Worm (Caenorhabditis elegans) whole organism, L4 larva: ENCODE data around the gene cyp-13A6.

ENCODE experiments used
- Y105C5A.15 ChIP-seq: fragments of 200-800 bp; sonication (Bioruptor generic); IDR thresholded peaks from 2 replicates; pipeline ENCODE4 v1.3.6; 2022; ENCODE audit warnings: missing genetic modification characterization, missing compliant biosample characterization
- Y5F2A.4 ChIP-seq: fragments of 200-800 bp; sonication (Bioruptor generic); optimal IDR thresholded peaks from 2 replicates; lab custom pipeline; 2018; ENCODE audit warnings: mild to moderate bottlenecking, missing genetic modification characterization, missing compliant biosample characterization
- aha-1 ChIP-seq: fragments of 150-350 bp; peaks from one replicate; lab custom pipeline; 2014; ENCODE audit warnings: missing biosample characterization, missing genetic modification characterization
- ama-1 ChIP-seq: fragments of 150-350 bp; optimal IDR thresholded peaks from 2 replicates; lab custom pipeline; 2014; ENCODE audit warnings: inconsistent platforms, mixed read lengths
- ceh-28 ChIP-seq: fragments of 150-350 bp; optimal IDR thresholded peaks from 2 replicates; lab custom pipeline; 2014; ENCODE audit warnings: missing biosample characterization, missing genetic modification reagents, missing genetic modification characterization
- daf-12 ChIP-seq: fragments of 150-350 bp; optimal IDR thresholded peaks from 2 replicates; lab custom pipeline; 2014; ENCODE audit warnings: missing biosample characterization, missing genetic modification reagents, missing genetic modification characterization
- daf-16 ChIP-seq, 3 experiments: sonication (generic microtip); optimal IDR thresholded peaks; 2 replicates each; lab custom pipeline; 2016 to 2017; ENCODE audit warnings: missing genetic modification characterization in 3 of 3, missing genetic modification reagents in 3 of 3, mild to moderate bottlenecking in 2 of 3, missing compliant biosample characterization in 2 of 3, missing biosample characterization in 1 of 3, moderate library complexity in 1 of 3
- daf-8 ChIP-seq: fragments of 200-800 bp; sonication (Bioruptor generic); IDR thresholded peaks from 2 replicates; pipeline ENCODE4 v1.3.6; 2022; ENCODE audit warnings: missing genetic modification characterization, missing compliant biosample characterization
- dmd-6 ChIP-seq: fragments of 200-800 bp; sonication (Bioruptor generic); IDR thresholded peaks from 2 replicates; pipeline ENCODE4 v1.3.6; 2022; ENCODE audit warnings: missing genetic modification reagents, missing genetic modification characterization, missing compliant biosample characterization
- dmd-9 ChIP-seq: fragments of 200-800 bp; sonication (Bioruptor generic); IDR thresholded peaks from 2 replicates; pipeline ENCODE4 v1.3.6; 2022; ENCODE audit warnings: missing genetic modification reagents, missing genetic modification characterization, missing compliant biosample characterization
- dpl-1 ChIP-seq: fragments of 150-350 bp; optimal IDR thresholded peaks from 2 replicates; lab custom pipeline; 2014; ENCODE audit warnings: missing biosample characterization, missing genetic modification reagents, missing genetic modification characterization
- duxl-1 ChIP-seq: sonication (generic microtip); optimal IDR thresholded peaks from 2 replicates; lab custom pipeline; 2016; ENCODE audit warnings: mild to moderate bottlenecking, missing genetic modification characterization, moderate library complexity, missing compliant biosample characterization; ENCODE audit not compliant: poor library complexity
- dve-1 ChIP-seq: sonication (generic microtip); optimal IDR thresholded peaks from 2 replicates; lab custom pipeline; 2017; ENCODE audit warnings: antibody characterized with exemption, mild to moderate bottlenecking, missing genetic modification characterization, missing compliant biosample characterization; ENCODE audit not compliant: insufficient read depth
- fkh-10 ChIP-seq: fragments of 150-350 bp; optimal IDR thresholded peaks from 2 replicates; lab custom pipeline; 2014; ENCODE audit warnings: missing biosample characterization, missing genetic modification reagents, missing genetic modification characterization
- hlh-11 ChIP-seq: fragments of 200-800 bp; sonication (Bioruptor generic); optimal IDR thresholded peaks from 2 replicates; lab custom pipeline; 2018; ENCODE audit warnings: mild to moderate bottlenecking, missing genetic modification characterization, missing compliant biosample characterization
- hlh-30 ChIP-seq: sonication (generic microtip); optimal IDR thresholded peaks from 2 replicates; lab custom pipeline; 2017; ENCODE audit warnings: antibody characterized with exemption, mild to moderate bottlenecking, missing genetic modification characterization, missing compliant biosample characterization; ENCODE audit not compliant: insufficient read depth
- hmg-1.1 ChIP-seq: fragments of 200-800 bp; sonication (Bioruptor generic); IDR thresholded peaks from 2 replicates; pipeline ENCODE4 v1.3.6; 2022; ENCODE audit warnings: missing genetic modification reagents, missing genetic modification characterization, missing compliant biosample characterization
- jun-1 ChIP-seq: fragments of 150-350 bp; optimal IDR thresholded peaks from 2 replicates; lab custom pipeline; 2014; ENCODE audit warnings: missing biosample characterization, missing genetic modification reagents, missing genetic modification characterization
- lin-13 ChIP-seq: fragments of 150-350 bp; optimal IDR thresholded peaks from 2 replicates; lab custom pipeline; 2014; ENCODE audit warnings: missing biosample characterization, missing genetic modification reagents, missing genetic modification characterization
- lin-38 ChIP-seq: fragments of 200-800 bp; sonication (Bioruptor generic); IDR thresholded peaks from 2 replicates; pipeline ENCODE4 v1.3.6; 2022; ENCODE audit warnings: missing genetic modification reagents, missing genetic modification characterization, missing compliant biosample characterization
- mes-2 ChIP-seq: sonication (generic microtip); optimal IDR thresholded peaks from 2 replicates; lab custom pipeline; 2016; ENCODE audit warnings: missing genotype, mild to moderate bottlenecking, missing genetic modification characterization, missing compliant biosample characterization; ENCODE audit not compliant: poor library complexity, severe bottlenecking
- mxl-3 ChIP-seq: fragments of 200-800 bp; sonication (Bioruptor generic); optimal IDR thresholded peaks from 2 replicates; lab custom pipeline; 2018; ENCODE audit warnings: mild to moderate bottlenecking, missing genetic modification characterization, missing compliant biosample characterization
- nhr-111 ChIP-seq: fragments of 200-800 bp; sonication (Bioruptor generic); optimal IDR thresholded peaks from 2 replicates; lab custom pipeline; 2018; ENCODE audit warnings: mild to moderate bottlenecking, missing genetic modification characterization, missing compliant biosample characterization
- nhr-237 ChIP-seq: sonication (generic microtip); optimal IDR thresholded peaks from 2 replicates; lab custom pipeline; 2017; ENCODE audit warnings: missing biosample characterization, missing genetic modification characterization
- nhr-25 ChIP-seq: sonication (generic microtip); optimal IDR thresholded peaks from 2 replicates; lab custom pipeline; 2017; ENCODE audit warnings: missing genetic modification characterization, mild to moderate bottlenecking, missing compliant biosample characterization, antibody characterized with exemption, moderate library complexity, borderline replicate concordance; ENCODE audit not compliant: insufficient read depth
- nhr-28 ChIP-seq: fragments of 150-350 bp; optimal IDR thresholded peaks from 2 replicates; lab custom pipeline; 2014; ENCODE audit warnings: missing biosample characterization, missing genetic modification characterization
- nhr-48 ChIP-seq: sonication (generic microtip); optimal IDR thresholded peaks from 2 replicates; lab custom pipeline; 2016; ENCODE audit warnings: mild to moderate bottlenecking, missing genetic modification characterization, missing compliant biosample characterization
- nhr-6 ChIP-seq: fragments of 150-350 bp; optimal IDR thresholded peaks from 2 replicates; lab custom pipeline; 2014; ENCODE audit warnings: missing biosample characterization, missing genetic modification characterization
- nhr-77 ChIP-seq: fragments of 150-350 bp; optimal IDR thresholded peaks from 2 replicates; lab custom pipeline; 2014; ENCODE audit warnings: missing biosample characterization, missing genetic modification characterization
- rbr-2 ChIP-seq: sonication (generic microtip); optimal IDR thresholded peaks from 2 replicates; lab custom pipeline; 2016; ENCODE audit warnings: missing genotype, missing genetic modification characterization, missing compliant biosample characterization
- snpc-4 ChIP-seq: fragments of 150-350 bp; optimal IDR thresholded peaks from 2 replicates; lab custom pipeline; 2014; ENCODE audit warnings: missing biosample characterization, missing genetic modification characterization
- spr-1 ChIP-seq: sonication (generic microtip); optimal IDR thresholded peaks from 2 replicates; lab custom pipeline; 2016; ENCODE audit warnings: mild to moderate bottlenecking, missing genetic modification characterization, missing compliant biosample characterization
- spr-3 ChIP-seq: fragments of 200-800 bp; sonication (Bioruptor generic); optimal IDR thresholded peaks from 2 replicates; lab custom pipeline; 2018; ENCODE audit warnings: mild to moderate bottlenecking, missing genetic modification characterization, missing compliant biosample characterization
- unc-62 ChIP-seq, 3 experiments: fragments of 150-350 bp in 1 of 3; sonication (generic microtip); optimal IDR thresholded peaks in 2 of 3; peaks in 1 of 3; 1 replicate in 1 of 3; 2 replicates in 2 of 3; lab custom pipeline; 2014 to 2017; ENCODE audit warnings: missing biosample characterization in 3 of 3, missing genetic modification characterization in 3 of 3, missing genetic modification reagents in 3 of 3, missing genotype in 1 of 3
- zfp-2 ChIP-seq: sonication (generic microtip); optimal IDR thresholded peaks from 2 replicates; lab custom pipeline; 2016; ENCODE audit warnings: mild to moderate bottlenecking, missing genetic modification characterization, missing compliant biosample characterization

The cyp-13A6 gene

DNA sequence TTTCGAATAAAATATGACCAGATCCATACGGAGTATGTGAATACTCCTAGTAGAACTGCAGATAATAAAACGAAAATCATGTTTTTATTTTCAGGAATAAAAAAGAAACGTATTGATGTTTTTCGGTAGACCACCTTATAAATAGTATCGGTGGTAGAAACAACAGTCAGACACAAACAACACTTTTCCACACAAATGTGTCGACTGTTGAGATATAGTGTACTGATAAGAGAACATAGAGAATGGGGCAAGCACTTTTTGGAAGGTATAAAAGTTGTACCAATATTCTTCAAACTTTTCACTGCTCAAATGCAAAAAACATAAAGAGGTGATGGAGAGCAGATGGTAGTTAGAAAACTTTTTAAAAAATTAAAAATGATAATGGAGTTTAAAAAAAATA is at the start of gene cyp-13A6:
Gene cyp-13A6, minus strand, starts transcription at position 180 of the 400 bp plus-strand sequence.
- TF ChIP-seq dpl-1 (GFP tag; lab: Kevin White, UChicago) (no peak), dmd-9 (GFP tag; lab: Robert Waterston, UW) (no peak), hlh-11 (peak; percentile 18), dmd-6 (GFP tag; lab: Robert Waterston, UW) (peak; percentile 46; the same call in 1 of the 2 replicates), daf-8 (GFP tag; lab: Robert Waterston, UW) (no peak), ceh-28 (tag; lab: Kevin White, UChicago) (no peak), aha-1 (tag; lab: Kevin White, UChicago) (no peak), duxl-1 (tag; lab: Kevin White, UChicago) (no peak), nhr-28 (tag; lab: Kevin White, UChicago) (peak; percentile 63), Y5F2A.4 (no peak), hmg-1.1 (GFP tag; lab: Robert Waterston, UW) (no peak), daf-16 (GFP tag; optimal IDR thresholded peaks at IDR 0.05; lab: Kevin White, UChicago) (no peak), daf-16 (tag; optimal IDR thresholded peaks at IDR 0.05; lab: Kevin White, UChicago) (peak; percentile 68), nhr-48 (tag; lab: Kevin White, UChicago) (no peak), hlh-30 (no peak), mxl-3 (GFP tag; lab: Kevin White, UChicago) (no peak), nhr-111 (GFP tag; lab: Kevin White, UChicago) (no peak), lin-13 (GFP tag; lab: Kevin White, UChicago) (no peak), ama-1 (lab: Kevin White, UChicago) (no peak), spr-3 (no peak)

DNA sequence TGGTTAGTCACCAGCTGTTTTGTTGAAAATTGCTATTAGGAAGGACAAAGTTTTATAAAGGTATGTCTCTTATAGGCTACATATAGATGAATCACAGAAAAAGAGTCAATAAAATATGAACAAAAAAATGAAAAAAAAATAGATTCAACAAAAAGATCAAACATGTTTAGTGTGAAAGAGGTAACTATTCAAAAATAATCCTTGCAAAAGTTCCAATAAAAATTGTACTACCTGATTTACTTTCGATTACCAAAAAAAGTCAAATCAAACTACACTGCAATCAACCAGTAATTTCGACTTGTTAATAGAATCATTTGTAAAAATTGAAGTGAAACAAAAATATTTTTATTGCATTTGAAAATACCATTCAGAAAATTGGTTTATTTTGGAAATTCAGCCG is 48.3 kb upstream of the cyp-13A6 start, which contains the start of gene ZK938.10:
Gene ZK938.10, minus strand, starts transcription at position 101 of the 400 bp plus-strand sequence.
- no peak for TF ChIP-seq Y105C5A.15 (GFP tag; lab: Robert Waterston, UW)
- no peak for TF ChIP-seq jun-1 (tag; lab: Kevin White, UChicago)
- no peak for TF ChIP-seq lin-38 (GFP tag; lab: Robert Waterston, UW)
- no peak for TF ChIP-seq rbr-2
- no peak for TF ChIP-seq daf-12 (tag; lab: Kevin White, UChicago)
- no peak for TF ChIP-seq ceh-28 (tag; lab: Kevin White, UChicago)
- TF ChIP-seq mes-2 (tag; lab: Kevin White, UChicago): no peak
- no peak for TF ChIP-seq nhr-77 (tag; lab: Kevin White, UChicago)
- TF ChIP-seq fkh-10 (GFP tag; lab: Kevin White, UChicago): no peak
- TF ChIP-seq aha-1 (tag; lab: Kevin White, UChicago): no peak
- TF ChIP-seq dve-1 (tag; lab: Kevin White, UChicago): no peak
- no peak for TF ChIP-seq snpc-4
- no peak for TF ChIP-seq Y5F2A.4
- no peak for TF ChIP-seq spr-3
- TF ChIP-seq dmd-9 (GFP tag; lab: Robert Waterston, UW): no peak
- no peak for TF ChIP-seq nhr-25 (tag; lab: Kevin White, UChicago)
- TF ChIP-seq zfp-2 (tag; lab: Kevin White, UChicago): no peak
- TF ChIP-seq spr-1 (tag; lab: Kevin White, UChicago): no peak
- TF ChIP-seq nhr-237 (tag; lab: Kevin White, UChicago): no peak
- TF ChIP-seq dpl-1 (GFP tag; lab: Kevin White, UChicago): no peak
- TF ChIP-seq, all 104 proteins: peak for 0

DNA sequence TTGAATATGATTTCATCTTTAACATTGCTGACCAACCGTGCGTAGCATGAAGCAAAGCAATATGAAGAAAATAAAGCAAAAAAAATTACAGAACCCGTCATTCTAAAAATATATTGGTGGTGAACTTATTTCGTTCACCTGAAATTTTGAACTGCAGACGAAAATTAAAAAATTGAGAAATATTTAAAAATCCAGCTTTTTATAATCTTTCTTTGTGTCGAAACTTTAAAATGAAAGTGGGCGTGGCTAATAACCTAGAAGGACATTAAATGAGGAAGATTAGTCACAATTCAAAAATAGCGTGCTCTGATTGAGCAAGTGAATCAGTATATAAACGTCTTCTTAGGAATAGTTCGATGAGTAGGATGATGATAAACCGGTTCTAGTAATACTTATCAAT is 46.9 kb upstream of the cyp-13A6 start, which contains the start of gene old-2:
Gene old-2, minus strand, starts transcription at position 101 of the 400 bp plus-strand sequence.
- no peak for TF ChIP-seq aha-1 (tag; lab: Kevin White, UChicago)
- no peak for TF ChIP-seq unc-62 (GFP tag; optimal IDR thresholded peaks at IDR 0.05 in 1 of 2; lab: Kevin White, UChicago)
- TF ChIP-seq unc-62 (tag; optimal IDR thresholded peaks at IDR 0.05; lab: Kevin White, UChicago): no peak

DNA sequence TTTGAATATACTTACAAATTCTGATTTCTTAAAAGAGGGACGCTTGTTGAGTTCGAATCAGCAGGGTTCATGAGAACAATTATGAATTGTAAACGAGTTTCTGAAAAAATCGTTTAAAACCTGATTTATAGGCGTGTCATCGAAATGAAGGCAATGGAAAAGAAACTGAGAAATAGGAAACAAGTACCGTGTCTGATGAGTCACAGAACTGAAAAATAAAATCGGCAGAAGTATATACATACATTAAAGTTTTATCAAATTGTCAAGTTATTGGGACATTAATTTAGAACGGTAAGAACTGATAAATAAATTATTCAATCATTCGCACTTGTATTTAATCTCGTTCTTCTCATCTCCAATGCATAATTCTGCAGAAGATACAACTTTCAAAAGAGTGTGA is 42.6 kb upstream of the cyp-13A6 start, which contains the start of gene chil-9:
Gene chil-9, minus strand, starts transcription at position 101 of the 400 bp plus-strand sequence.
- TF ChIP-seq nhr-6: no peak
- peak in 1 of 2 experiments; percentile 31 for TF ChIP-seq unc-62 (GFP tag; optimal IDR thresholded peaks at IDR 0.05 in 1 of 2; lab: Kevin White, UChicago)
- no peak for TF ChIP-seq unc-62 (tag; optimal IDR thresholded peaks at IDR 0.05; lab: Kevin White, UChicago)
